Worm (Caenorhabditis elegans): ENCODE measurements around the gene srbc-11.
"Not testable (repeated sequence)": the region's sequence is repeated elsewhere in the genome, so short reads cannot be mapped to it uniquely, and the experiment has no call there.

DNA sequence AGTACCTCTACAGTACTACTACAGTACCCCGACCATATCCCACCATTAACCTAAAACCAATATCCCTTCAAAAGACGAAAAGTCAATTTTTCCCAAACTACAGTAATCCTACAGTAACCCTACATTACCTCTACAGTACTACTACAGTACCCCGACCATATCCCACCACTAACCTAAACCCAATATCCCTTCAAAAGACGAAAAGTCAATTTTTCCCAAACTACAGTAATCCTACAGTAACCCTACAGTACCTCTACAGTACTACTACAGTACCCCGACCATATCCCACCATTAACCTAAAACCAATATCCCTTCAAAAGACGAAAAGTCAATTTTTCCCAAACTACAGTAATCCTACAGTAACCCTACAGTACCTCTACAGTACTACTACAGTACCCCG, 50.8 kb downstream of the srbc-11 start, which contains the start of gene nhr-141:
- TF ChIP-seq F22D6.2 (tag; optimal IDR thresholded peaks at IDR 0.05); nfya-1 (tag; optimal IDR thresholded peaks at IDR 0.05; ENCODE audit: borderline replicate concordance, insufficient read depth); snpc-3.4 (tag; optimal IDR thresholded peaks at IDR 0.05); C06A6.2 (GFP tag; conservative IDR thresholded peaks at IDR 0.05); die-1 (tag; optimal IDR thresholded peaks at IDR 0.05); Y56A3A.18 (GFP tag; IDR thresholded peaks at IDR 0.05); ztf-26 (tag; optimal IDR thresholded peaks at IDR 0.05): not testable (repeated sequence)

All from whole organism, young adult.